Fruit fly (Drosophila melanogaster) whole organism, embryonic: ENCODE data around the gene CG43993.

Experiments used
- ATbp ChIP-seq: fragments of 200-800 bp; sonication (Bioruptor generic); optimal IDR thresholded peaks from 2 replicates; lab custom pipeline; 2017; ENCODE audit warnings: missing biosample characterization, mild to moderate bottlenecking, missing genetic modification characterization, missing genetic modification reagents
- CG1024 ChIP-seq: fragments of 200-800 bp; sonication (Bioruptor generic); IDR thresholded peaks from 2 replicates; pipeline ENCODE4 v1.3.6; 2022; ENCODE audit warnings: missing biosample characterization, missing genetic modification characterization
- CG11695 ChIP-seq: fragments of 200-800 bp; sonication (Bioruptor generic); IDR thresholded peaks from 3 replicates; pipeline ENCODE4 v1.3.6; 2022; ENCODE audit warnings: missing biosample characterization, missing genetic modification characterization
- CG1233 ChIP-seq: fragments of 200-800 bp; sonication (Bioruptor generic); optimal IDR thresholded peaks from 4 replicates; lab custom pipeline; 2018; ENCODE audit warnings: missing biosample characterization, mild to moderate bottlenecking, missing genetic modification characterization
- CG1602 ChIP-seq: fragments of 200-800 bp; sonication (Bioruptor generic); optimal IDR thresholded peaks from 3 replicates; lab custom pipeline; 2016; ENCODE audit warnings: missing biosample characterization, missing genetic modification characterization
- CG16863 ChIP-seq: fragments of 200-800 bp; sonication (Bioruptor generic); optimal IDR thresholded peaks from 3 replicates; lab custom pipeline; 2016; ENCODE audit warnings: missing biosample characterization, missing genetic modification characterization
- CG17359 ChIP-seq: fragments of 200-800 bp; sonication (Bioruptor generic); optimal IDR thresholded peaks from 3 replicates; lab custom pipeline; 2018; ENCODE audit warnings: missing biosample characterization, mild to moderate bottlenecking, missing genetic modification characterization, moderate library complexity
- CG17361 ChIP-seq: fragments of 200-800 bp; sonication (Bioruptor generic); IDR thresholded peaks from 3 replicates; pipeline ENCODE4 v1.3.6; 2022; ENCODE audit warnings: missing biosample characterization, missing genetic modification characterization
- CG2875 ChIP-seq: fragments of 200-800 bp; sonication (Bioruptor generic); optimal IDR thresholded peaks from 2 replicates; lab custom pipeline; 2017; ENCODE audit warnings: missing biosample characterization, mild to moderate bottlenecking, missing genetic modification characterization, missing genetic modification reagents
- CG33213 ChIP-seq: fragments of 200-800 bp; sonication (Bioruptor generic); optimal IDR thresholded peaks from 3 replicates; lab custom pipeline; 2016; ENCODE audit warnings: missing biosample characterization, missing genetic modification characterization
- CG34376 ChIP-seq: fragments of 200-800 bp; sonication (Bioruptor generic); optimal IDR thresholded peaks from 2 replicates; lab custom pipeline; 2018; ENCODE audit warnings: missing biosample characterization, mild to moderate bottlenecking, missing genetic modification characterization
- CG3995 ChIP-seq: fragments of 200-800 bp; sonication (Bioruptor generic); optimal IDR thresholded peaks from 3 replicates; lab custom pipeline; 2016; ENCODE audit warnings: missing biosample characterization, missing genetic modification characterization
- CG4424 ChIP-seq: fragments of 200-800 bp; sonication (Bioruptor generic); optimal IDR thresholded peaks from 3 replicates; lab custom pipeline; 2016; ENCODE audit warnings: missing biosample characterization, missing genetic modification characterization
- CG7839 ChIP-seq: fragments of 200-800 bp; sonication (Bioruptor generic); optimal IDR thresholded peaks from 3 replicates; lab custom pipeline; 2018; ENCODE audit warnings: missing biosample characterization, mild to moderate bottlenecking, missing genetic modification characterization, moderate library complexity
- CG7928 ChIP-seq: fragments of 200-800 bp; sonication (Bioruptor generic); optimal IDR thresholded peaks from 2 replicates; lab custom pipeline; 2017; ENCODE audit warnings: missing biosample characterization, mild to moderate bottlenecking, missing genetic modification characterization
- CG8290 ChIP-seq, 3 experiments: fragments of 200-800 bp; sonication (Bioruptor generic); optimal IDR thresholded peaks; 2 replicates each; lab custom pipeline; 2016 to 2019; ENCODE audit warnings: missing biosample characterization in 3 of 3, missing genetic modification characterization in 3 of 3, mild to moderate bottlenecking in 2 of 3, moderate library complexity in 1 of 3
- CG8359 ChIP-seq: fragments of 200-800 bp; sonication (Bioruptor generic); optimal IDR thresholded peaks from 2 replicates; lab custom pipeline; 2017; ENCODE audit warnings: missing biosample characterization, mild to moderate bottlenecking, missing genetic modification characterization, borderline replicate concordance
- CG8944 ChIP-seq: fragments of 200-800 bp; sonication (Bioruptor generic); optimal IDR thresholded peaks from 3 replicates; lab custom pipeline; 2016; ENCODE audit warnings: missing biosample characterization, missing genetic modification characterization
- Dad ChIP-seq: fragments of 200-800 bp; sonication (Bioruptor generic); optimal IDR thresholded peaks from 3 replicates; lab custom pipeline; 2016; ENCODE audit warnings: missing biosample characterization, missing genetic modification characterization
- Eip74EF ChIP-seq, 2 experiments: fragments of 200-800 bp in 1 of 2; fragments of >200 bp in 1 of 2; sonication (Bioruptor generic) in 1 of 2; optimal IDR thresholded peaks; 2 replicates each; lab custom pipeline; 2017 to 2019; ENCODE audit warnings: missing biosample characterization in 2 of 2, missing genetic modification characterization in 2 of 2, mild to moderate bottlenecking in 1 of 2, moderate library complexity in 1 of 2
- Fer2 ChIP-seq: fragments of 200-800 bp; sonication (Bioruptor generic); optimal IDR thresholded peaks from 2 replicates; lab custom pipeline; 2018; ENCODE audit warnings: missing biosample characterization, mild to moderate bottlenecking, missing genetic modification characterization, moderate library complexity
- HmgZ ChIP-seq: fragments of 200-800 bp; sonication (Bioruptor generic); optimal IDR thresholded peaks from 2 replicates; lab custom pipeline; 2018; ENCODE audit warnings: missing biosample characterization, mild to moderate bottlenecking, missing genetic modification characterization
- Hmx ChIP-seq: fragments of 200-800 bp; sonication (Bioruptor generic); optimal IDR thresholded peaks from 2 replicates; lab custom pipeline; 2016; ENCODE audit warnings: missing biosample characterization, missing genetic modification characterization
- Kr ChIP-seq: fragments of 200-800 bp; sonication (Bioruptor generic); optimal IDR thresholded peaks from 2 replicates; lab custom pipeline; 2017; ENCODE audit warnings: missing biosample characterization, mild to moderate bottlenecking, missing genetic modification characterization
- Lpt ChIP-seq: fragments of >200 bp; optimal IDR thresholded peaks from 2 replicates; lab custom pipeline; 2018; ENCODE audit warnings: missing biosample characterization, missing genetic modification characterization
- NfI ChIP-seq: fragments of 200-800 bp; sonication (Bioruptor generic); optimal IDR thresholded peaks from 3 replicates; lab custom pipeline; 2018; ENCODE audit warnings: missing biosample characterization, mild to moderate bottlenecking, missing genetic modification characterization, moderate library complexity
- Oaz ChIP-seq: fragments of 200-800 bp; sonication (Bioruptor generic); IDR thresholded peaks from 2 replicates; pipeline ENCODE4 v1.3.6; 2022; ENCODE audit warnings: missing biosample characterization, missing genetic modification characterization
- Pdp1 ChIP-seq, 2 experiments: fragments of 200-800 bp; sonication (Bioruptor generic); optimal IDR thresholded peaks; 3 replicates each; lab custom pipeline; 2016; ENCODE audit warnings: missing biosample characterization in 2 of 2, missing genetic modification characterization in 2 of 2, mild to moderate bottlenecking in 1 of 2, moderate library complexity in 1 of 2
- Rx ChIP-seq: fragments of 200-800 bp; sonication (Bioruptor generic); IDR thresholded peaks from 2 replicates; pipeline ENCODE4 v1.3.6; 2022; ENCODE audit warnings: missing biosample characterization, missing genetic modification characterization
- Scr ChIP-seq: fragments of 200-800 bp; sonication (Bioruptor generic); IDR thresholded peaks from 2 replicates; pipeline ENCODE4 v1.3.6; 2022; ENCODE audit warnings: missing biosample characterization, missing genetic modification characterization; ENCODE audit not compliant: partially characterized antibody
- Six4 ChIP-seq: fragments of 200-800 bp; sonication (Bioruptor generic); optimal IDR thresholded peaks from 2 replicates; lab custom pipeline; 2016; ENCODE audit warnings: missing biosample characterization, missing genetic modification characterization
- Sox100B ChIP-seq: fragments of 200-800 bp; sonication (Bioruptor generic); optimal IDR thresholded peaks from 3 replicates; lab custom pipeline; 2018; ENCODE audit warnings: missing biosample characterization, mild to moderate bottlenecking, missing genetic modification characterization
- Sox102F ChIP-seq: fragments of 200-800 bp; sonication (Bioruptor generic); optimal IDR thresholded peaks from 2 replicates; lab custom pipeline; 2018; ENCODE audit warnings: missing biosample characterization, mild to moderate bottlenecking, missing genetic modification characterization, moderate library complexity
- Trl ChIP-seq, 3 experiments: fragments of >200 bp in 2 of 3; fragments of 200-800 bp in 1 of 3; sonication (Bioruptor generic) in 1 of 3; optimal IDR thresholded peaks; 2 replicates in 1 of 3; 3 replicates in 2 of 3; lab custom pipeline; 2016 to 2017; ENCODE audit warnings: missing biosample characterization in 1 of 3, missing genetic modification characterization in 1 of 3
- bsh ChIP-seq, 2 experiments: fragments of 200-800 bp; sonication (Bioruptor generic); optimal IDR thresholded peaks; 2 replicates each; lab custom pipeline; 2017 to 2018; ENCODE audit warnings: mild to moderate bottlenecking in 2 of 2, missing biosample characterization in 2 of 2, missing genetic modification characterization in 2 of 2, moderate library complexity in 1 of 2
- dmrt99B ChIP-seq: fragments of 200-800 bp; sonication (Bioruptor generic); optimal IDR thresholded peaks from 2 replicates; lab custom pipeline; 2018; ENCODE audit warnings: missing biosample characterization, mild to moderate bottlenecking, missing genetic modification characterization, moderate library complexity
- exex ChIP-seq: fragments of 200-800 bp; sonication (Bioruptor generic); optimal IDR thresholded peaks from 4 replicates; lab custom pipeline; 2018; ENCODE audit warnings: missing biosample characterization, mild to moderate bottlenecking, missing genetic modification characterization, moderate library complexity
- gcm ChIP-seq: fragments of 200-800 bp; sonication (Bioruptor generic); optimal IDR thresholded peaks from 2 replicates; lab custom pipeline; 2019; ENCODE audit warnings: missing biosample characterization, mild to moderate bottlenecking, missing genetic modification characterization, moderate library complexity
- her ChIP-seq: fragments of 200-800 bp; sonication (Bioruptor generic); optimal IDR thresholded peaks from 2 replicates; lab custom pipeline; 2016; ENCODE audit warnings: missing biosample characterization, missing genetic modification characterization
- kay ChIP-seq: fragments of 200-800 bp; sonication (Bioruptor generic); optimal IDR thresholded peaks from 2 replicates; lab custom pipeline; 2016; ENCODE audit warnings: missing biosample characterization, missing genetic modification characterization
- klu ChIP-seq: fragments of 200-800 bp; sonication (Bioruptor generic); IDR thresholded peaks from 2 replicates; pipeline ENCODE4 v1.3.6; 2022; ENCODE audit warnings: missing biosample characterization, missing genetic modification characterization
- lbe ChIP-seq: fragments of 200-800 bp; sonication (Bioruptor generic); optimal IDR thresholded peaks from 2 replicates; lab custom pipeline; 2016; ENCODE audit warnings: missing biosample characterization, mild to moderate bottlenecking, missing genetic modification characterization
- org-1 ChIP-seq: fragments of 200-800 bp; sonication (Bioruptor generic); optimal IDR thresholded peaks from 2 replicates; lab custom pipeline; 2017; ENCODE audit warnings: missing biosample characterization, missing genetic modification characterization
- peb ChIP-seq: fragments of 200-800 bp; sonication (Bioruptor generic); IDR thresholded peaks from 2 replicates; pipeline ENCODE4 v1.3.6; 2022; ENCODE audit warnings: missing biosample characterization, missing genetic modification characterization
- pita ChIP-seq: fragments of 200-800 bp; sonication (Bioruptor generic); optimal IDR thresholded peaks from 2 replicates; lab custom pipeline; 2017; ENCODE audit warnings: missing biosample characterization, mild to moderate bottlenecking, missing genetic modification characterization
- psq ChIP-seq: fragments of 200-800 bp; sonication (Bioruptor generic); optimal IDR thresholded peaks from 2 replicates; lab custom pipeline; 2017; ENCODE audit warnings: missing biosample characterization, missing genetic modification characterization
- sens-2 ChIP-seq: fragments of 200-800 bp; sonication (Bioruptor generic); IDR thresholded peaks from 2 replicates; pipeline ENCODE4 v1.3.6; 2022; ENCODE audit warnings: missing biosample characterization, missing genetic modification characterization
- shn ChIP-seq: fragments of 200-800 bp; sonication (Bioruptor generic); optimal IDR thresholded peaks from 3 replicates; lab custom pipeline; 2016; ENCODE audit warnings: missing biosample characterization, missing genetic modification characterization
- sr ChIP-seq: fragments of 200-800 bp; sonication (Bioruptor generic); IDR thresholded peaks from 3 replicates; pipeline ENCODE4 v1.3.6; 2022; ENCODE audit warnings: missing biosample characterization, missing genetic modification characterization
- vvl ChIP-seq: fragments of 200-800 bp; sonication (Bioruptor generic); IDR thresholded peaks from 2 replicates; pipeline ENCODE4 v1.3.6; 2022; ENCODE audit warnings: missing biosample characterization, missing genetic modification characterization

Gene CG43993

dm6 chr3L:12053695-12054094 is 21.3 kb downstream of the CG43993 start (continued):
- TF ChIP-seq ATbp (GFP tag; lab: Kevin White, UChicago) (peak; percentile 70), Eip74EF (GFP tag; optimal IDR thresholded peaks at IDR 0.05; lab: Kevin White, UChicago) (no peak), sens-2 (GFP tag; lab: Robert Waterston, UW) (no peak), Oaz (GFP tag; lab: Robert Waterston, UW) (no peak), pita (GFP tag; lab: Kevin White, UChicago) (no peak), dmrt99B (tag; lab: Kevin White, UChicago) (peak; percentile 50), kay (GFP tag; lab: Kevin White, UChicago) (peak; percentile 32), sr (GFP tag; lab: Robert Waterston, UW) (no peak), NfI (GFP tag; lab: Kevin White, UChicago) (no peak), klu (GFP tag; lab: Robert Waterston, UW) (no peak), shn (GFP tag; lab: Kevin White, UChicago) (peak; percentile 14), CG4424 (GFP tag; lab: Kevin White, UChicago) (peak; percentile 34), Dad (GFP tag; lab: Kevin White, UChicago) (no peak), exex (tag; lab: Kevin White, UChicago) (no peak), CG3995 (GFP tag; lab: Kevin White, UChicago) (no peak), her (GFP tag; lab: Kevin White, UChicago) (peak; percentile 57), CG2875 (GFP tag; lab: Kevin White, UChicago) (peak; percentile 44), bsh (GFP tag; optimal IDR thresholded peaks at IDR 0.05; lab: Kevin White, UChicago) (peak in 1 of 2 experiments; percentile 71), Six4 (peak; percentile 36), CG17361 (GFP tag; lab: Robert Waterston, UW) (peak; percentile 46; the same call in 2 of the 3 replicates), HmgZ (tag; lab: Kevin White, UChicago) (no peak), Pdp1 (GFP tag; optimal IDR thresholded peaks at IDR 0.05; lab: Kevin White, UChicago) (peak in 1 of 2 experiments; percentile 26), CG8290 (GFP tag; optimal IDR thresholded peaks at IDR 0.05; lab: Kevin White, UChicago) (no peak), CG8290 (tag; optimal IDR thresholded peaks at IDR 0.05; lab: Kevin White, UChicago) (peak in 1 of 2 experiments; percentile 12), CG7839 (tag; lab: Kevin White, UChicago) (peak; percentile 34), Sox100B (GFP tag; lab: Kevin White, UChicago) (peak; percentile 59), org-1 (GFP tag; lab: Kevin White, UChicago) (peak; percentile 38), gcm (GFP tag; lab: Kevin White, UChicago) (peak; percentile 35), Kr (GFP tag; lab: Kevin White, UChicago) (no peak), CG1233 (GFP tag; lab: Kevin White, UChicago) (no peak), Sox102F (GFP tag; lab: Kevin White, UChicago) (peak; percentile 45), CG1602 (GFP tag; lab: Kevin White, UChicago) (peak; percentile 2), CG16863 (peak; percentile 16), Trl (optimal IDR thresholded peaks at IDR 0.05; lab: Kevin White, UChicago) (no peak), Trl (GFP tag; optimal IDR thresholded peaks at IDR 0.05; lab: Kevin White, UChicago) (peak; percentile 53), psq (GFP tag; lab: Kevin White, UChicago) (no peak), CG8944 (GFP tag; lab: Kevin White, UChicago) (peak; percentile 5), Rx (GFP tag; lab: Robert Waterston, UW) (peak; percentile 34; the same call in 1 of the 2 replicates), Scr (GFP tag; lab: Robert Waterston, UW) (no peak), CG1024 (peak; percentile 52; the same call in 1 of the 2 replicates), Fer2 (no peak), CG34376 (GFP tag; lab: Kevin White, UChicago) (no peak), Lpt (GFP tag; lab: Kevin White, UChicago) (no peak), Hmx (GFP tag; lab: Kevin White, UChicago) (no peak), CG8359 (GFP tag; lab: Kevin White, UChicago) (peak; percentile 56), CG7928 (GFP tag; lab: Kevin White, UChicago) (no peak), CG33213 (peak; percentile 46), lbe (GFP tag; lab: Kevin White, UChicago) (peak; percentile 90), CG17359 (peak; percentile 51), vvl (GFP tag; lab: Robert Waterston, UW) (peak; percentile 31), peb (GFP tag; lab: Robert Waterston, UW) (peak; percentile 43; the same call in 1 of the 2 replicates), CG11695 (no peak)
